Fruit fly (Drosophila melanogaster): ENCODE data around the gene CG4022.

The CG4022 gene

dm6 chr3L:9424528-9424911 is 13.9 kb upstream of the CG4022 start (continued):
- TF ChIP-seq Lpt (GFP tag; optimal IDR thresholded peaks at IDR 0.05) (no peak), CG15336 (GFP tag; IDR thresholded peaks at IDR 0.05) (peak; percentile 58; the same call in 1 of the 2 replicates), pdm3 (GFP tag; optimal IDR thresholded peaks at IDR 0.05) (peak; percentile 10), CG11902 (GFP tag; optimal IDR thresholded peaks at IDR 0.05) (no peak), Hr4 (GFP tag; optimal IDR thresholded peaks at IDR 0.05) (peak; percentile 64), CG9139 (GFP tag; optimal IDR thresholded peaks at IDR 0.05) (no peak), CG6792 (GFP tag; optimal IDR thresholded peaks at IDR 0.05) (peak; percentile 13)

- TF ChIP-seq CG11762 (GFP tag; optimal IDR thresholded peaks at IDR 0.05; ENCODE audit: insufficient read depth) (no peak), fkh (GFP tag; optimal IDR thresholded peaks at IDR 0.05) (no peak), vri (GFP tag; optimal IDR thresholded peaks at IDR 0.05) (peak; percentile 69), svp (GFP tag) (peak; percentile 73), CG8319 (GFP tag; optimal IDR thresholded peaks at IDR 0.05) (no peak)
Measured at dm6 chr3L:9423757-9424527, 13.3 kb upstream of the CG4022 start.

- TF ChIP-seq Ets21C (GFP tag; optimal IDR thresholded peaks at IDR 0.05) (peak; percentile 97), CG34406 (GFP tag; optimal IDR thresholded peaks at IDR 0.05) (peak; percentile 100), Sox15 (GFP tag; optimal IDR thresholded peaks at IDR 0.05) (peak; percentile 98), eg (GFP tag; IDR thresholded peaks at IDR 0.05) (peak; percentile 98), esn (GFP tag; optimal IDR thresholded peaks at IDR 0.05) (peak; percentile 100), Lpt (GFP tag; optimal IDR thresholded peaks at IDR 0.05) (peak; percentile 97), Eip93F (GFP tag; optimal IDR thresholded peaks at IDR 0.05) (peak; percentile 99), achi (GFP tag; optimal IDR thresholded peaks at IDR 0.05) (peak; percentile 98), lz (GFP tag; optimal IDR thresholded peaks at IDR 0.05) (peak; percentile 99), Eip78C (GFP tag) (peak; percentile 100), CG6163 (GFP tag; IDR thresholded peaks at IDR 0.05) (peak; percentile 98), net (GFP tag; optimal IDR thresholded peaks at IDR 0.05) (peak; percentile 99), salr (GFP tag; optimal IDR thresholded peaks at IDR 0.05) (peak; percentile 95 to 96), vri (GFP tag; optimal IDR thresholded peaks at IDR 0.05) (peak; percentile 98), CG10669 (GFP tag; optimal IDR thresholded peaks at IDR 0.05) (peak; percentile 98), Sox14 (GFP tag; optimal IDR thresholded peaks at IDR 0.05) (peak; percentile 99), CG6276 (GFP tag; optimal IDR thresholded peaks at IDR 0.05) (peak; percentile 98), pdm3 (GFP tag; optimal IDR thresholded peaks at IDR 0.05) (peak; percentile 99), CG8632 (GFP tag; optimal IDR thresholded peaks at IDR 0.05) (peak; percentile 99), CG31627 (GFP tag; optimal IDR thresholded peaks at IDR 0.05) (peak; percentile 99), Blimp-1 (GFP tag; optimal IDR thresholded peaks at IDR 0.05) (peak; percentile 96), Met (GFP tag; optimal IDR thresholded peaks at IDR 0.05) (peak; percentile 99), CG8319 (GFP tag; optimal IDR thresholded peaks at IDR 0.05) (peak; percentile 98), spab (GFP tag; optimal IDR thresholded peaks at IDR 0.05) (peak; percentile 95), CG8119 (GFP tag; IDR thresholded peaks at IDR 0.05) (peak; percentile 99), topi (GFP tag; optimal IDR thresholded peaks at IDR 0.05) (peak; percentile 99), Ets96B (tag; optimal IDR thresholded peaks at IDR 0.05) (peak; percentile 98), Gug (GFP tag; IDR thresholded peaks at IDR 0.05) (peak; percentile 98), Hr39 (GFP tag; optimal IDR thresholded peaks at IDR 0.05) (peak; percentile 99), CG15336 (GFP tag; IDR thresholded peaks at IDR 0.05) (peak; percentile 99), CG9139 (GFP tag; optimal IDR thresholded peaks at IDR 0.05) (peak; percentile 92), OdsH (GFP tag; optimal IDR thresholded peaks at IDR 0.05) (peak; percentile 99), dsx (GFP tag; optimal IDR thresholded peaks at IDR 0.05; ENCODE audit: poor library complexity, severe bottlenecking) (peak; percentile 97), CG6792 (GFP tag; optimal IDR thresholded peaks at IDR 0.05) (peak; percentile 99), CG6808 (GFP tag; optimal IDR thresholded peaks at IDR 0.05) (peak; percentile 95), fkh (GFP tag; optimal IDR thresholded peaks at IDR 0.05) (peak; percentile 92), cyc (GFP tag; optimal IDR thresholded peaks at IDR 0.05) (peak; percentile 99), CG3919 (GFP tag; optimal IDR thresholded peaks at IDR 0.05) (peak; percentile 99), CG7368 (GFP tag; optimal IDR thresholded peaks at IDR 0.05) (peak; percentile 99), svp (GFP tag) (peak; percentile 100), CG11902 (GFP tag; optimal IDR thresholded peaks at IDR 0.05) (peak; percentile 98)
Measured at dm6 chr3L:9422636-9423419, 12.2 kb upstream of the CG4022 start, which contains the start of gene aay. Gene aay, plus strand, starts transcription at chr3L:9423253.
